Worm (Caenorhabditis elegans) whole organism, L1 larva: Measurements from ENCODE around the gene spex-3.

Experiments used
- C04F5.9 ChIP-seq: sonication (generic microtip); optimal IDR thresholded peaks from 2 replicates; lab custom pipeline; 2016; ENCODE audit warnings: missing genetic modification characterization, missing compliant biosample characterization
- aly-2 ChIP-seq: fragments of 150-350 bp; optimal IDR thresholded peaks from 2 replicates; lab custom pipeline; 2014; ENCODE audit warnings: missing biosample characterization, missing genetic modification characterization
- blmp-1 ChIP-seq: fragments of 150-350 bp; optimal IDR thresholded peaks from 2 replicates; lab custom pipeline; 2014; ENCODE audit warnings: missing biosample characterization, missing genetic modification characterization
- ceh-8 ChIP-seq: fragments of 200-800 bp; sonication (Bioruptor generic); optimal IDR thresholded peaks from 2 replicates; lab custom pipeline; 2018; ENCODE audit warnings: mild to moderate bottlenecking, missing genetic modification characterization, moderate library complexity, missing compliant biosample characterization
- ceh-88 ChIP-seq: fragments of 200-800 bp; sonication (Bioruptor generic); IDR thresholded peaks from 2 replicates; pipeline ENCODE4 v1.3.6; 2022; ENCODE audit warnings: missing genetic modification characterization, missing compliant biosample characterization
- egl-27 ChIP-seq, 2 experiments: fragments of 150-350 bp in 1 of 2; sonication (generic microtip); optimal IDR thresholded peaks; 3 replicates each; lab custom pipeline; 2017 to 2018; ENCODE audit warnings: missing biosample characterization in 2 of 2, missing genetic modification characterization in 2 of 2, missing genetic modification reagents in 2 of 2
- elt-3 ChIP-seq, 6 experiments: fragments of 150-350 bp in 1 of 6; sonication (generic microtip); optimal IDR thresholded peaks; 2 replicates each; lab custom pipeline; 2017 to 2018; ENCODE audit warnings: missing biosample characterization in 6 of 6, missing genetic modification characterization in 6 of 6, inconsistent platforms in 1 of 6
- ets-5 ChIP-seq: fragments of 200-800 bp; sonication (Bioruptor generic); IDR thresholded peaks from 2 replicates; pipeline ENCODE4 v1.3.6; 2022; ENCODE audit warnings: missing genetic modification characterization, missing compliant biosample characterization
- fkh-10 ChIP-seq: sonication (generic microtip); optimal IDR thresholded peaks from 2 replicates; lab custom pipeline; 2017; ENCODE audit warnings: missing biosample characterization, missing genetic modification reagents, missing genetic modification characterization
- fkh-4 ChIP-seq: sonication (generic microtip); optimal IDR thresholded peaks from 2 replicates; lab custom pipeline; 2016; ENCODE audit warnings: missing compliant biosample characterization, missing genetic modification characterization, borderline replicate concordance
- fkh-8 ChIP-seq: sonication (generic microtip); optimal IDR thresholded peaks from 2 replicates; lab custom pipeline; 2016; ENCODE audit warnings: mild to moderate bottlenecking, missing genetic modification characterization, missing compliant biosample characterization
- fos-1 ChIP-seq: fragments of 150-350 bp; optimal IDR thresholded peaks from 2 replicates; lab custom pipeline; 2014; ENCODE audit warnings: missing biosample characterization, missing genetic modification characterization
- grh-1 ChIP-seq: fragments of 200-800 bp; sonication (Bioruptor generic); IDR thresholded peaks from 2 replicates; pipeline ENCODE4 v1.3.6; 2022; ENCODE audit warnings: missing genetic modification reagents, missing genetic modification characterization, missing compliant biosample characterization
- hlh-17 ChIP-seq: fragments of 200-800 bp; sonication (Bioruptor generic); optimal IDR thresholded peaks from 2 replicates; lab custom pipeline; 2018; ENCODE audit warnings: missing genetic modification characterization, mild to moderate bottlenecking, missing compliant biosample characterization, moderate library complexity, borderline replicate concordance
- hlh-4 ChIP-seq: sonication (generic microtip); optimal IDR thresholded peaks from 2 replicates; lab custom pipeline; 2016; ENCODE audit warnings: mild to moderate bottlenecking, missing genetic modification characterization, missing compliant biosample characterization
- hpl-2 ChIP-seq: fragments of 150-350 bp; optimal IDR thresholded peaks from 2 replicates; lab custom pipeline; 2014; ENCODE audit warnings: missing biosample characterization, missing genetic modification reagents, missing genetic modification characterization
- lin-13 ChIP-seq: fragments of 150-350 bp; optimal IDR thresholded peaks from 2 replicates; lab custom pipeline; 2014; ENCODE audit warnings: missing biosample characterization, missing genetic modification reagents, missing genetic modification characterization
- lin-14 ChIP-seq: fragments of 200-800 bp; sonication (Bioruptor generic); optimal IDR thresholded peaks from 2 replicates; lab custom pipeline; 2018; ENCODE audit warnings: mild to moderate bottlenecking, missing genetic modification characterization, moderate library complexity, missing compliant biosample characterization
- lin-15B ChIP-seq: fragments of 150-350 bp; sonication (generic microtip); optimal IDR thresholded peaks from 3 replicates; lab custom pipeline; 2014; ENCODE audit warnings: missing biosample characterization, missing genetic modification characterization
- lin-35 ChIP-seq, 2 experiments: fragments of 150-350 bp; optimal IDR thresholded peaks; 2 replicates each; lab custom pipeline; 2014; ENCODE audit warnings: missing biosample characterization in 2 of 2, missing genetic modification characterization in 2 of 2, missing genetic modification reagents in 2 of 2
- lir-3 ChIP-seq: sonication (generic microtip); optimal IDR thresholded peaks from 2 replicates; lab custom pipeline; 2016; ENCODE audit warnings: mild to moderate bottlenecking, missing genetic modification characterization, moderate library complexity, missing compliant biosample characterization; ENCODE audit not compliant: poor library complexity
- lsy-2 ChIP-seq, 2 experiments: fragments of 150-350 bp; optimal IDR thresholded peaks; 2 replicates each; lab custom pipeline; 2014; ENCODE audit warnings: missing biosample characterization in 2 of 2, missing genetic modification characterization in 2 of 2
- mab-9 ChIP-seq: fragments of 200-800 bp; sonication (Bioruptor generic); IDR thresholded peaks from 2 replicates; pipeline ENCODE4 v1.3.6; 2022; ENCODE audit warnings: missing genetic modification reagents, missing genetic modification characterization, missing compliant biosample characterization
- mef-2 ChIP-seq: fragments of 150-350 bp; optimal IDR thresholded peaks from 2 replicates; lab custom pipeline; 2014; ENCODE audit warnings: missing biosample characterization, missing genetic modification characterization
- mep-1 ChIP-seq: fragments of 150-350 bp; optimal IDR thresholded peaks from 2 replicates; lab custom pipeline; 2014; ENCODE audit warnings: missing biosample characterization, missing genetic modification characterization
- nhr-237 ChIP-seq: fragments of 150-350 bp; optimal IDR thresholded peaks from 2 replicates; lab custom pipeline; 2014; ENCODE audit warnings: missing biosample characterization, missing genetic modification characterization
- nhr-71 ChIP-seq: sonication (generic microtip); optimal IDR thresholded peaks from 2 replicates; lab custom pipeline; 2016; ENCODE audit warnings: mild to moderate bottlenecking, missing genetic modification characterization, moderate library complexity, missing compliant biosample characterization
- nhr-76 ChIP-seq: sonication (generic microtip); optimal IDR thresholded peaks from 2 replicates; lab custom pipeline; 2017; ENCODE audit warnings: missing biosample characterization, missing genetic modification characterization
- nhr-90 ChIP-seq: sonication (generic microtip); optimal IDR thresholded peaks from 2 replicates; lab custom pipeline; 2016; ENCODE audit warnings: mild to moderate bottlenecking, missing genetic modification characterization, missing compliant biosample characterization; ENCODE audit not compliant: poor library complexity
- pqm-1 ChIP-seq: sonication (generic microtip); optimal IDR thresholded peaks from 3 replicates; lab custom pipeline; 2017; ENCODE audit warnings: missing biosample characterization, missing genetic modification characterization
- rnt-1 ChIP-seq: sonication (generic microtip); optimal IDR thresholded peaks from 2 replicates; lab custom pipeline; 2016; ENCODE audit warnings: mild to moderate bottlenecking, missing genetic modification characterization, moderate library complexity, missing compliant biosample characterization
- snu-23 ChIP-seq: sonication (generic microtip); optimal IDR thresholded peaks from 2 replicates; lab custom pipeline; 2016; ENCODE audit warnings: missing genetic modification characterization, missing compliant biosample characterization
- sox-4 ChIP-seq: sonication (generic microtip); optimal IDR thresholded peaks from 2 replicates; lab custom pipeline; 2016; ENCODE audit warnings: missing genetic modification characterization, missing compliant biosample characterization
- tbx-2 ChIP-seq: sonication (generic microtip); optimal IDR thresholded peaks from 2 replicates; lab custom pipeline; 2016; ENCODE audit warnings: missing genetic modification characterization, missing compliant biosample characterization
- unc-62 ChIP-seq: fragments of 150-350 bp; optimal IDR thresholded peaks from 2 replicates; lab custom pipeline; 2014; ENCODE audit warnings: missing biosample characterization, missing genetic modification reagents, missing genetic modification characterization
- xbp-1 ChIP-seq: sonication (generic microtip); optimal IDR thresholded peaks from 2 replicates; lab custom pipeline; 2016; ENCODE audit warnings: missing genetic modification characterization, missing compliant biosample characterization
- zag-1 ChIP-seq: fragments of 150-350 bp; optimal IDR thresholded peaks from 2 replicates; lab custom pipeline; 2014; ENCODE audit warnings: missing biosample characterization, missing genetic modification characterization
- zip-4 ChIP-seq: fragments of 200-800 bp; sonication (Bioruptor generic); optimal IDR thresholded peaks from 2 replicates; lab custom pipeline; 2018; ENCODE audit warnings: mild to moderate bottlenecking, missing genetic modification characterization, moderate library complexity, missing compliant biosample characterization
- ztf-11 ChIP-seq, 2 experiments: sonication (generic microtip); optimal IDR thresholded peaks; 2 replicates each; lab custom pipeline; 2016 to 2017; ENCODE audit warnings: missing genetic modification characterization in 2 of 2, missing biosample characterization in 1 of 2, missing compliant biosample characterization in 1 of 2

spex-3 gene

ce11 chrIII:1733412-1733811, 31.2 kb upstream of the spex-3 start:
- TF ChIP-seq lin-14 (GFP tag; lab: Kevin White, UChicago) (peak; percentile 20), pqm-1 (no peak), fkh-10 (GFP tag; lab: Kevin White, UChicago) (peak; percentile 47)
- TF ChIP-seq, all 84 proteins: peak for 2

ce11 chrIII:1733001-1733400, 30.8 kb upstream of the spex-3 start, which contains the start of gene ser-4:
TSS of gene ser-4 (minus strand) at chrIII:1733101.
- TF ChIP-seq tbx-2 (no peak), lin-14 (GFP tag; lab: Kevin White, UChicago) (no peak), hlh-17 (GFP tag; lab: Kevin White, UChicago) (no peak), lir-3 (tag; lab: Kevin White, UChicago) (no peak), zip-4 (GFP tag; lab: Kevin White, UChicago) (no peak)

- TF ChIP-seq ceh-88 (GFP tag; lab: Robert Waterston, UW) = no peak
- TF ChIP-seq aly-2 (tag; lab: Kevin White, UChicago) = no peak
- TF ChIP-seq mab-9 (GFP tag; lab: Robert Waterston, UW) = no peak
- peak; percentile 62 for TF ChIP-seq lin-14 (GFP tag; lab: Kevin White, UChicago)
- TF ChIP-seq lin-13 (GFP tag; lab: Kevin White, UChicago) = no peak
- no peak for TF ChIP-seq elt-3 (tag; optimal IDR thresholded peaks at IDR 0.05; lab: Kevin White, UChicago)
- no peak for TF ChIP-seq ztf-11 (tag; optimal IDR thresholded peaks at IDR 0.05; lab: Kevin White, UChicago)
- peak; percentile 3 for TF ChIP-seq nhr-71 (tag; lab: Kevin White, UChicago)
- no peak for TF ChIP-seq lir-3 (tag; lab: Kevin White, UChicago)
- TF ChIP-seq ceh-8 = no peak
- TF ChIP-seq blmp-1 (tag; lab: Kevin White, UChicago) = no peak
- no peak for TF ChIP-seq zag-1 (tag; lab: Kevin White, UChicago)
- TF ChIP-seq ets-5 = no peak
- no peak for TF ChIP-seq fos-1 (tag; lab: Kevin White, UChicago)
- no peak for TF ChIP-seq fkh-8
- TF ChIP-seq lin-15B (tag; lab: Kevin White, UChicago) = no peak
- no peak for TF ChIP-seq hpl-2 (GFP tag; lab: Kevin White, UChicago)
- TF ChIP-seq fkh-10 (GFP tag; lab: Kevin White, UChicago) = peak; percentile 87
- TF ChIP-seq grh-1 (GFP tag; lab: Robert Waterston, UW) = no peak
- no peak for TF ChIP-seq lin-35 (GFP tag; optimal IDR thresholded peaks at IDR 0.05; lab: Kevin White, UChicago)
- TF ChIP-seq hlh-4 (tag; lab: Kevin White, UChicago) = no peak
- TF ChIP-seq sox-4 (tag; lab: Kevin White, UChicago) = no peak
- no peak for TF ChIP-seq mef-2
- no peak for TF ChIP-seq xbp-1 (tag; lab: Kevin White, UChicago)
Measured at ce11 chrIII:1731850-1732249, 29.6 kb upstream of the spex-3 start.

- TF ChIP-seq rnt-1 (tag; lab: Kevin White, UChicago) (no peak), mep-1 (no peak), unc-62 (GFP tag; lab: Kevin White, UChicago) (no peak), C04F5.9 (tag; lab: Kevin White, UChicago) (no peak)
Measured at ce11 chrIII:1718800-1719199, 16.6 kb upstream of the spex-3 start.

- TF ChIP-seq hlh-17 (GFP tag; lab: Kevin White, UChicago) = no peak
- TF ChIP-seq lin-15B (tag; lab: Kevin White, UChicago) = no peak
- TF ChIP-seq aly-2 (tag; lab: Kevin White, UChicago) = no peak
- no peak for TF ChIP-seq fkh-4 (tag; lab: Kevin White, UChicago)
- no peak for TF ChIP-seq snu-23 (GFP tag; lab: Kevin White, UChicago)
- TF ChIP-seq ceh-8 = no peak
- TF ChIP-seq hpl-2 (GFP tag; lab: Kevin White, UChicago) = no peak
- no peak for TF ChIP-seq nhr-90 (tag; lab: Kevin White, UChicago)
- no peak for TF ChIP-seq blmp-1 (tag; lab: Kevin White, UChicago)
- TF ChIP-seq lsy-2 (tag; optimal IDR thresholded peaks at IDR 0.05; lab: Kevin White, UChicago) = no peak
- no peak for TF ChIP-seq nhr-76 (tag; lab: Kevin White, UChicago)
- no peak for TF ChIP-seq mab-9 (GFP tag; lab: Robert Waterston, UW)
- TF ChIP-seq egl-27 (tag; optimal IDR thresholded peaks at IDR 0.05; lab: Kevin White, UChicago) = no peak
- TF ChIP-seq nhr-237 (tag; lab: Kevin White, UChicago) = no peak
- no peak for TF ChIP-seq mef-2
- no peak for TF ChIP-seq elt-3 (tag; optimal IDR thresholded peaks at IDR 0.05; lab: Kevin White, UChicago)
- TF ChIP-seq lin-13 (GFP tag; lab: Kevin White, UChicago) = no peak
- no peak for TF ChIP-seq ceh-88 (GFP tag; lab: Robert Waterston, UW)
Measured at ce11 chrIII:1717772-1718171, 15.5 kb upstream of the spex-3 start.
